Fruit fly (Drosophila melanogaster): ENCODE results near the gene Pdp1.

Pdp1 gene

dm6 chr3L:7850771-7851358 is 16.3 kb downstream of the Pdp1 start (continued):
- TF ChIP-seq nau (GFP tag; optimal IDR thresholded peaks at IDR 0.05) (peak; percentile 86), CG11695 (GFP tag; IDR thresholded peaks at IDR 0.05) (peak; percentile 88), CG9437 (GFP tag; optimal IDR thresholded peaks at IDR 0.05) (peak; percentile 71), Spps (tag; optimal IDR thresholded peaks at IDR 0.05) (peak; percentile 68), dati (GFP tag; IDR thresholded peaks at IDR 0.05) (peak; percentile 47; the same call in 1 of the 2 replicates), CG31365 (tag; optimal IDR thresholded peaks at IDR 0.05) (peak; percentile 68), Lpt (GFP tag; optimal IDR thresholded peaks at IDR 0.05) (no peak), schlank (tag; optimal IDR thresholded peaks at IDR 0.05) (peak; percentile 72), Nf-YC (tag; optimal IDR thresholded peaks at IDR 0.05) (peak; percentile 54), crc (GFP tag; optimal IDR thresholded peaks at IDR 0.05) (peak; percentile 91), CG1529 (GFP tag; optimal IDR thresholded peaks at IDR 0.05) (peak; percentile 70), ham (GFP tag; IDR thresholded peaks at IDR 0.05) (peak; percentile 51; the same call in 1 of the 2 replicates), wdn (GFP tag; IDR thresholded peaks at IDR 0.05) (peak; percentile 85), CG9876 (GFP tag; optimal IDR thresholded peaks at IDR 0.05) (peak; percentile 78), bigmax (GFP tag; optimal IDR thresholded peaks at IDR 0.05) (no peak), CG14710 (tag; optimal IDR thresholded peaks at IDR 0.05) (peak; percentile 81), zen (tag; optimal IDR thresholded peaks at IDR 0.05) (peak; percentile 65), Poxn (GFP tag; IDR thresholded peaks at IDR 0.05) (0 out of 2 replicates have a peak, but pooled peaks have one; percentile 17), nerfin-1 (tag; optimal IDR thresholded peaks at IDR 0.05) (peak; percentile 85), CG7963 (GFP tag; IDR thresholded peaks at IDR 0.05; ENCODE audit: partially characterized antibody) (no peak), CG5180 (GFP tag; optimal IDR thresholded peaks at IDR 0.05) (peak; percentile 74), CG11247 (GFP tag; IDR thresholded peaks at IDR 0.05) (peak; percentile 86), CG5245 (GFP tag; optimal IDR thresholded peaks at IDR 0.05) (peak; percentile 65), CG6813 (GFP tag; optimal IDR thresholded peaks at IDR 0.05) (peak; percentile 87), CG17612 (GFP tag; IDR thresholded peaks at IDR 0.05) (peak; percentile 54), chinmo (GFP tag; IDR thresholded peaks at IDR 0.05; ENCODE audit: partially characterized antibody) (no peak), NFAT (GFP tag; IDR thresholded peaks at IDR 0.05) (no peak; the same call in 1 of the 2 replicates), CG14667 (GFP tag; IDR thresholded peaks at IDR 0.05) (peak; percentile 82), CG6765 (GFP tag; optimal IDR thresholded peaks at IDR 0.05) (peak; percentile 83), crp (GFP tag; optimal IDR thresholded peaks at IDR 0.05) (peak in 1 of 2 experiments; percentile 31), CG1233 (GFP tag; optimal IDR thresholded peaks at IDR 0.05) (peak; percentile 66), Doc3 (GFP tag; IDR thresholded peaks at IDR 0.05; ENCODE audit: partially characterized antibody) (no peak), ranshi (GFP tag; IDR thresholded peaks at IDR 0.05) (peak; percentile 87), Ravus (GFP tag; IDR thresholded peaks at IDR 0.05) (peak; percentile 68), Hey (tag; optimal IDR thresholded peaks at IDR 0.05) (peak; percentile 69), Adf1 (GFP tag; IDR thresholded peaks at IDR 0.05) (peak; percentile 74), mld (GFP tag; IDR thresholded peaks at IDR 0.05; ENCODE audit: partially characterized antibody) (no peak), Antp (GFP tag; optimal IDR thresholded peaks at IDR 0.05) (peak; percentile 86), CG12219 (GFP tag; optimal IDR thresholded peaks at IDR 0.05) (peak; percentile 78), exex (tag; optimal IDR thresholded peaks at IDR 0.05) (peak; percentile 92), CG15601 (tag; optimal IDR thresholded peaks at IDR 0.05) (peak; percentile 78), tin (GFP tag; optimal IDR thresholded peaks at IDR 0.05) (peak; percentile 85), CG12942 (GFP tag; optimal IDR thresholded peaks at IDR 0.05) (peak; percentile 69), repo (GFP tag; optimal IDR thresholded peaks at IDR 0.05) (peak; percentile 77), gro (GFP tag; optimal IDR thresholded peaks at IDR 0.05) (peak; percentile 90), Six4 (GFP tag; optimal IDR thresholded peaks at IDR 0.05) (peak; percentile 74), p53 (GFP tag; optimal IDR thresholded peaks at IDR 0.05) (peak; percentile 70), CG12071 (GFP tag; optimal IDR thresholded peaks at IDR 0.05) (peak; percentile 85), nmo (GFP tag; optimal IDR thresholded peaks at IDR 0.05) (peak; percentile 87), CG11085 (GFP tag; IDR thresholded peaks at IDR 0.05) (peak; percentile 75)
